Worm (Caenorhabditis elegans) whole organism, late embryonic: ENCODE data around the gene sma-5.

ENCODE experiments used
- C08G9.2 ChIP-seq: sonication (generic microtip); optimal IDR thresholded peaks from 2 replicates; lab custom pipeline; 2016; ENCODE audit warnings: mild to moderate bottlenecking, missing genetic modification characterization, moderate library complexity, missing compliant biosample characterization
- ama-1 ChIP-seq: fragments of 150-350 bp; optimal IDR thresholded peaks from 2 replicates; lab custom pipeline; 2014
- ceh-14 ChIP-seq: sonication (generic microtip); optimal IDR thresholded peaks from 2 replicates; lab custom pipeline; 2016; ENCODE audit warnings: missing genotype, missing genetic modification characterization, missing compliant biosample characterization
- ceh-45 ChIP-seq: fragments of 200-800 bp; sonication (Bioruptor generic); IDR thresholded peaks from 2 replicates; pipeline ENCODE4 v1.3.6; 2022; ENCODE audit warnings: missing genetic modification reagents, missing genetic modification characterization, missing compliant biosample characterization
- ets-4 ChIP-seq: sonication (generic microtip); optimal IDR thresholded peaks from 2 replicates; lab custom pipeline; 2016; ENCODE audit warnings: missing genetic modification characterization, missing compliant biosample characterization
- hlh-13 ChIP-seq: fragments of 200-800 bp; sonication (Bioruptor generic); optimal IDR thresholded peaks from 2 replicates; lab custom pipeline; 2018; ENCODE audit warnings: mild to moderate bottlenecking, missing genetic modification characterization, missing compliant biosample characterization
- unc-86 ChIP-seq: sonication (generic microtip); optimal IDR thresholded peaks from 2 replicates; lab custom pipeline; 2016; ENCODE audit warnings: missing genetic modification characterization, missing compliant biosample characterization
- zip-5 ChIP-seq: sonication (generic microtip); optimal IDR thresholded peaks from 2 replicates; lab custom pipeline; 2016; ENCODE audit warnings: missing genetic modification characterization, missing compliant biosample characterization

- TF ChIP-seq ets-4 = no peak
- no peak for TF ChIP-seq unc-86
- TF ChIP-seq hlh-13 = no peak
- no peak for TF ChIP-seq C08G9.2 (tag; lab: Kevin White, UChicago)
- no peak for TF ChIP-seq ceh-45 (GFP tag; lab: Robert Waterston, UW)
- TF ChIP-seq ama-1 = no peak
- no peak for TF ChIP-seq ceh-14 (tag; lab: Kevin White, UChicago)
- TF ChIP-seq zip-5 (tag; lab: Kevin White, UChicago) = no peak
Measured at ce11 chrX:12001600-12001999, 3.7 kb downstream of the sma-5 start.
